Worm (Caenorhabditis elegans) whole organism, L1 larva: ENCODE results near the gene Y37A1A.2.

ENCODE experiments used
- C16A3.4 ChIP-seq: fragments of 150-350 bp; optimal IDR thresholded peaks from 2 replicates; lab custom pipeline; 2014; ENCODE audit warnings: missing biosample characterization, missing genetic modification characterization
- aly-2 ChIP-seq: fragments of 150-350 bp; optimal IDR thresholded peaks from 2 replicates; lab custom pipeline; 2014; ENCODE audit warnings: missing biosample characterization, missing genetic modification characterization
- blmp-1 ChIP-seq: fragments of 150-350 bp; optimal IDR thresholded peaks from 2 replicates; lab custom pipeline; 2014; ENCODE audit warnings: missing biosample characterization, missing genetic modification characterization
- ceh-88 ChIP-seq: fragments of 200-800 bp; sonication (Bioruptor generic); IDR thresholded peaks from 2 replicates; pipeline ENCODE4 v1.3.6; 2022; ENCODE audit warnings: missing genetic modification characterization, missing compliant biosample characterization
- fos-1 ChIP-seq: fragments of 150-350 bp; optimal IDR thresholded peaks from 2 replicates; lab custom pipeline; 2014; ENCODE audit warnings: missing biosample characterization, missing genetic modification characterization
- hlh-17 ChIP-seq: fragments of 200-800 bp; sonication (Bioruptor generic); optimal IDR thresholded peaks from 2 replicates; lab custom pipeline; 2018; ENCODE audit warnings: missing genetic modification characterization, mild to moderate bottlenecking, missing compliant biosample characterization, moderate library complexity, borderline replicate concordance
- irx-1 ChIP-seq: sonication (generic microtip); optimal IDR thresholded peaks from 2 replicates; lab custom pipeline; 2016; ENCODE audit warnings: missing genetic modification characterization, missing compliant biosample characterization
- lin-35 ChIP-seq, 2 experiments: fragments of 150-350 bp; optimal IDR thresholded peaks; 2 replicates each; lab custom pipeline; 2014; ENCODE audit warnings: missing biosample characterization in 2 of 2, missing genetic modification characterization in 2 of 2, missing genetic modification reagents in 2 of 2
- lir-3 ChIP-seq: sonication (generic microtip); optimal IDR thresholded peaks from 2 replicates; lab custom pipeline; 2016; ENCODE audit warnings: mild to moderate bottlenecking, missing genetic modification characterization, moderate library complexity, missing compliant biosample characterization; ENCODE audit not compliant: poor library complexity
- nhr-237 ChIP-seq: fragments of 150-350 bp; optimal IDR thresholded peaks from 2 replicates; lab custom pipeline; 2014; ENCODE audit warnings: missing biosample characterization, missing genetic modification characterization
- nhr-47 ChIP-seq: sonication (generic microtip); optimal IDR thresholded peaks from 2 replicates; lab custom pipeline; 2016; ENCODE audit warnings: mild to moderate bottlenecking, missing genetic modification characterization, moderate library complexity, missing compliant biosample characterization
- nhr-85 ChIP-seq: sonication (generic microtip); peaks from one replicate; lab custom pipeline; 2016; ENCODE audit warnings: missing genetic modification characterization, inconsistent platforms, missing compliant biosample characterization
- snpc-4 ChIP-seq: fragments of 150-350 bp; optimal IDR thresholded peaks from 2 replicates; lab custom pipeline; 2014; ENCODE audit warnings: missing biosample characterization, missing genetic modification characterization
- tbx-2 ChIP-seq: sonication (generic microtip); optimal IDR thresholded peaks from 2 replicates; lab custom pipeline; 2016; ENCODE audit warnings: missing genetic modification characterization, missing compliant biosample characterization

DNA sequence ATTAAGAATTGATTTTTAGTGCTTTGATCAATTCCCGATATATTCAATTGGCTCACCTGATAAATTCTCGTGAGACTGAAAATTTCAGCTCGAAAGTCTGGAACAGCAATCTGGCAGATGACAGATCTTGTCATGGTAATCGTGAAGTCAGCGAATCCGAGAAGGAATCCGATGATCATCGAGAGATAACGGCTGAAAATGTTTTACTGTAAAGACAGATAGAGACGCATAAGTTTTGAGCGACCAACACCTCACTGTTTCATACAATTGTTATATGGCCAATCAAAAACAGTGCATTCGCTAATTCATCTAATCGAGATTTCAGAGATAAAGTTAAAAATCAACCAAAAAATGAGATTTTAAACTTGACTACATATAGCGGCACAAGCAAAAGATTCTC, 6.5 kb downstream of the Y37A1A.2 start:
- TF ChIP-seq snpc-4 (tag; lab: Kevin White, UChicago): no peak
- TF ChIP-seq hlh-17 (GFP tag; lab: Kevin White, UChicago): no peak
- TF ChIP-seq irx-1 (tag; lab: Kevin White, UChicago): no peak
- no peak for TF ChIP-seq nhr-237 (tag; lab: Kevin White, UChicago)
- no peak for TF ChIP-seq lir-3 (tag; lab: Kevin White, UChicago)
- TF ChIP-seq C16A3.4: no peak
- TF ChIP-seq tbx-2 (tag; lab: Kevin White, UChicago): no peak
- TF ChIP-seq nhr-85: no peak
- TF ChIP-seq blmp-1 (tag; lab: Kevin White, UChicago): no peak
- TF ChIP-seq lin-35 (GFP tag; optimal IDR thresholded peaks at IDR 0.05; lab: Kevin White, UChicago): no peak
- no peak for TF ChIP-seq nhr-47
- no peak for TF ChIP-seq aly-2 (tag; lab: Kevin White, UChicago)
- no peak for TF ChIP-seq ceh-88 (GFP tag; lab: Robert Waterston, UW)
- no peak for TF ChIP-seq fos-1 (tag; lab: Kevin White, UChicago)
